Worm (Caenorhabditis elegans) whole organism, young adult: ENCODE data around the gene ddn-1.
A peak's percentile ranks its signal among the peaks of the same experiment; 100 is the strongest.

Experiments
- C17E4.6 ChIP-seq: fragments of 200-800 bp; sonication (Bioruptor generic); IDR thresholded peaks from 2 replicates; pipeline ENCODE4 v1.3.6; 2022; ENCODE audit warnings: missing genetic modification reagents, missing genetic modification characterization, missing compliant biosample characterization
- F10E7.11 ChIP-seq: sonication (generic microtip); optimal IDR thresholded peaks from 2 replicates; lab custom pipeline; 2017; ENCODE audit warnings: mild to moderate bottlenecking, missing genetic modification characterization, moderate library complexity, missing compliant biosample characterization
- F33H1.4 ChIP-seq: fragments of 200-800 bp; sonication (Bioruptor generic); IDR thresholded peaks from 2 replicates; pipeline ENCODE4 v1.3.6; 2022; ENCODE audit warnings: missing genetic modification reagents, missing genetic modification characterization, missing compliant biosample characterization
- F37B4.10 ChIP-seq: fragments of 200-800 bp; sonication (Bioruptor generic); IDR thresholded peaks from 2 replicates; pipeline ENCODE4 v1.3.6; 2022; ENCODE audit warnings: missing genetic modification characterization, missing compliant biosample characterization
- F39B2.1 ChIP-seq: fragments of 200-800 bp; sonication (Bioruptor generic); IDR thresholded peaks from 2 replicates; pipeline ENCODE4 v1.3.6; 2022; ENCODE audit warnings: missing genetic modification reagents, missing genetic modification characterization, missing compliant biosample characterization
- F49E8.2 ChIP-seq: sonication (generic microtip); optimal IDR thresholded peaks from 3 replicates; lab custom pipeline; 2017; ENCODE audit warnings: missing genetic modification characterization, mild to moderate bottlenecking, missing compliant biosample characterization, antibody characterized with exemption, moderate library complexity; ENCODE audit not compliant: insufficient read depth
- F57A8.1 ChIP-seq: fragments of 200-800 bp; sonication (Bioruptor generic); optimal IDR thresholded peaks from 2 replicates; lab custom pipeline; 2018; ENCODE audit warnings: mild to moderate bottlenecking, missing genetic modification characterization, moderate library complexity, missing compliant biosample characterization
- K11D2.4 ChIP-seq: fragments of 200-800 bp; sonication (Bioruptor generic); IDR thresholded peaks from 2 replicates; pipeline ENCODE4 v1.3.6; 2022; ENCODE audit warnings: missing genetic modification reagents, missing genetic modification characterization, missing compliant biosample characterization
- T07F8.4 ChIP-seq: sonication (generic microtip); optimal IDR thresholded peaks from 2 replicates; lab custom pipeline; 2016; ENCODE audit warnings: mild to moderate bottlenecking, missing genetic modification characterization, moderate library complexity, missing compliant biosample characterization
- Y53F4B.3 ChIP-seq: fragments of 200-800 bp; sonication (Bioruptor generic); IDR thresholded peaks from 2 replicates; pipeline ENCODE4 v1.3.6; 2022; ENCODE audit warnings: missing genetic modification reagents, missing genetic modification characterization, missing compliant biosample characterization
- Y53G8AR.9 ChIP-seq: fragments of 200-800 bp; sonication (Bioruptor generic); conservative IDR thresholded peaks from 2 replicates; pipeline ENCODE4 v1.3.6; 2022; ENCODE audit warnings: missing genetic modification reagents, missing genetic modification characterization, missing compliant biosample characterization
- Y67H2A.10 ChIP-seq: fragments of 200-800 bp; sonication (Bioruptor generic); conservative IDR thresholded peaks from 2 replicates; pipeline ENCODE4 v1.3.6; 2022; ENCODE audit warnings: missing genetic modification reagents, missing genetic modification characterization, missing compliant biosample characterization
- Y95B8A.8 ChIP-seq: fragments of 200-800 bp; sonication (Bioruptor generic); IDR thresholded peaks from 2 replicates; pipeline ENCODE4 v1.3.6; 2022; ENCODE audit warnings: missing genetic modification reagents, missing genetic modification characterization, missing compliant biosample characterization
- ZK185.1 ChIP-seq: sonication (generic microtip); optimal IDR thresholded peaks from 2 replicates; lab custom pipeline; 2016; ENCODE audit warnings: mild to moderate bottlenecking, missing genetic modification characterization, missing compliant biosample characterization; ENCODE audit not compliant: poor library complexity, severe bottlenecking
- akir-1 ChIP-seq: fragments of 200-800 bp; sonication (Bioruptor generic); optimal IDR thresholded peaks from 2 replicates; lab custom pipeline; 2018; ENCODE audit warnings: mild to moderate bottlenecking, missing genetic modification characterization, moderate library complexity, missing compliant biosample characterization
- atf-7 ChIP-seq: sonication (generic microtip); optimal IDR thresholded peaks from 2 replicates; lab custom pipeline; 2017; ENCODE audit warnings: mild to moderate bottlenecking, missing genetic modification characterization, missing compliant biosample characterization
- attf-3 ChIP-seq: fragments of 200-800 bp; sonication (Bioruptor generic); conservative IDR thresholded peaks from 2 replicates; pipeline ENCODE4 v1.3.6; 2022; ENCODE audit warnings: missing genetic modification reagents, missing genetic modification characterization, missing compliant biosample characterization
- bed-2 ChIP-seq: fragments of 200-800 bp; sonication (Bioruptor generic); IDR thresholded peaks from 2 replicates; pipeline ENCODE4 v1.3.6; 2022; ENCODE audit warnings: missing genetic modification reagents, missing genetic modification characterization, missing compliant biosample characterization
- ceh-79 ChIP-seq: sonication (generic microtip); optimal IDR thresholded peaks from 2 replicates; lab custom pipeline; 2017; ENCODE audit warnings: mild to moderate bottlenecking, missing genetic modification characterization, missing compliant biosample characterization
- chd-7 ChIP-seq: sonication (generic microtip); optimal IDR thresholded peaks from 2 replicates; lab custom pipeline; 2016; ENCODE audit warnings: mild to moderate bottlenecking, missing genetic modification characterization, moderate library complexity, missing compliant biosample characterization
- dox-1 ChIP-seq: fragments of 200-800 bp; sonication (Bioruptor generic); IDR thresholded peaks from 2 replicates; pipeline ENCODE4 v1.3.6; 2022; ENCODE audit warnings: missing genetic modification reagents, missing genetic modification characterization, missing compliant biosample characterization
- dpl-1 ChIP-seq: fragments of 150-350 bp; optimal IDR thresholded peaks from 2 replicates; lab custom pipeline; 2014; ENCODE audit warnings: missing biosample characterization, missing genetic modification reagents, missing genetic modification characterization
- egl-18 ChIP-seq: fragments of 200-800 bp; sonication (Bioruptor generic); IDR thresholded peaks from 2 replicates; pipeline ENCODE4 v1.3.6; 2022; ENCODE audit warnings: missing genetic modification reagents, missing genetic modification characterization, missing compliant biosample characterization
- ekl-4 ChIP-seq: fragments of 200-800 bp; sonication (Bioruptor generic); IDR thresholded peaks from 2 replicates; pipeline ENCODE4 v1.3.6; 2022; ENCODE audit warnings: missing genetic modification reagents, missing genetic modification characterization, missing compliant biosample characterization
- him-1 ChIP-seq: sonication (generic microtip); optimal IDR thresholded peaks from 2 replicates; lab custom pipeline; 2016; ENCODE audit warnings: missing genotype, missing genetic modification reagents, missing genetic modification characterization, missing compliant biosample characterization
- hmg-1.2 ChIP-seq: fragments of 200-800 bp; sonication (Bioruptor generic); IDR thresholded peaks from 2 replicates; pipeline ENCODE4 v1.3.6; 2022; ENCODE audit warnings: missing genetic modification reagents, missing genetic modification characterization, missing compliant biosample characterization
- hrde-1 ChIP-seq: sonication (generic microtip); optimal IDR thresholded peaks from 2 replicates; lab custom pipeline; 2016; ENCODE audit warnings: missing genetic modification characterization, mild to moderate bottlenecking, missing compliant biosample characterization, moderate library complexity, missing genotype, missing genetic modification reagents, borderline replicate concordance
- lin-26 ChIP-seq: fragments of 200-800 bp; sonication (Bioruptor generic); IDR thresholded peaks from 2 replicates; pipeline ENCODE4 v1.3.6; 2022; ENCODE audit warnings: missing genetic modification reagents, missing genetic modification characterization, missing compliant biosample characterization
- lin-35 ChIP-seq, 3 experiments: fragments of 150-350 bp in 2 of 3; sonication (generic microtip) in 1 of 3; optimal IDR thresholded peaks; 2 replicates each; lab custom pipeline; 2014 to 2018; ENCODE audit warnings: missing biosample characterization in 3 of 3, missing genetic modification characterization in 3 of 3, missing genetic modification reagents in 3 of 3
- lin-40 ChIP-seq: sonication (generic microtip); optimal IDR thresholded peaks from 2 replicates; lab custom pipeline; 2016; ENCODE audit warnings: missing genetic modification characterization, mild to moderate bottlenecking, missing compliant biosample characterization, missing genotype, missing genetic modification reagents
- lin-54 ChIP-seq: fragments of 200-800 bp; sonication (Bioruptor generic); optimal IDR thresholded peaks from 2 replicates; lab custom pipeline; 2018; ENCODE audit warnings: mild to moderate bottlenecking, missing genetic modification characterization, missing compliant biosample characterization
- lir-1 ChIP-seq: fragments of 200-800 bp; sonication (Bioruptor generic); conservative IDR thresholded peaks from 2 replicates; pipeline ENCODE4 v1.3.6; 2022; ENCODE audit warnings: missing genetic modification reagents, missing genetic modification characterization, missing compliant biosample characterization
- lsl-1 ChIP-seq: fragments of 200-800 bp; sonication (Bioruptor generic); optimal IDR thresholded peaks from 2 replicates; lab custom pipeline; 2018; ENCODE audit warnings: mild to moderate bottlenecking, missing genetic modification characterization, moderate library complexity, missing compliant biosample characterization
- madf-10 ChIP-seq: sonication (generic microtip); optimal IDR thresholded peaks from 2 replicates; lab custom pipeline; 2016; ENCODE audit warnings: mild to moderate bottlenecking, missing genetic modification characterization, missing compliant biosample characterization
- madf-3 ChIP-seq: fragments of 200-800 bp; sonication (Bioruptor generic); IDR thresholded peaks from 2 replicates; pipeline ENCODE4 v1.3.6; 2022; ENCODE audit warnings: missing genetic modification reagents, missing genetic modification characterization, missing compliant biosample characterization
- mcd-1 ChIP-seq: fragments of 200-800 bp; sonication (Bioruptor generic); IDR thresholded peaks from 2 replicates; pipeline ENCODE4 v1.3.6; 2022; ENCODE audit warnings: missing genetic modification reagents, missing genetic modification characterization, missing compliant biosample characterization
- mxl-1 ChIP-seq: sonication (generic microtip); optimal IDR thresholded peaks from 2 replicates; lab custom pipeline; 2016; ENCODE audit warnings: missing genetic modification characterization, missing compliant biosample characterization
- nfyb-1 ChIP-seq: fragments of 200-800 bp; sonication (Bioruptor generic); IDR thresholded peaks from 2 replicates; pipeline ENCODE4 v1.3.6; 2022; ENCODE audit warnings: missing genetic modification reagents, missing genetic modification characterization, missing compliant biosample characterization
- rcor-1 ChIP-seq: fragments of 200-800 bp; sonication (Bioruptor generic); IDR thresholded peaks from 2 replicates; pipeline ENCODE4 v1.3.6; 2022; ENCODE audit warnings: missing genetic modification reagents, missing genetic modification characterization, missing compliant biosample characterization
- rpc-1 ChIP-seq, 2 experiments: fragments of 150-350 bp in 1 of 2; sonication (generic microtip) in 1 of 2; optimal IDR thresholded peaks; 2 replicates each; lab custom pipeline; 2014 to 2018; ENCODE audit warnings: missing biosample characterization in 1 of 2, missing genetic modification characterization in 1 of 2, missing genetic modification reagents in 1 of 2, missing genotype in 1 of 2
- sdz-38 ChIP-seq: sonication (generic microtip); optimal IDR thresholded peaks from 2 replicates; lab custom pipeline; 2016; ENCODE audit warnings: missing genotype, missing genetic modification characterization, missing compliant biosample characterization
- sea-2 ChIP-seq: fragments of 200-800 bp; sonication (Bioruptor generic); IDR thresholded peaks from 2 replicates; pipeline ENCODE4 v1.3.6; 2022; ENCODE audit warnings: missing genetic modification characterization, missing compliant biosample characterization
- snpc-1.1 ChIP-seq: sonication (generic microtip); optimal IDR thresholded peaks from 2 replicates; lab custom pipeline; 2017; ENCODE audit warnings: missing genetic modification characterization, mild to moderate bottlenecking, missing compliant biosample characterization, antibody characterized with exemption, moderate library complexity, missing genotype, missing genetic modification reagents; ENCODE audit not compliant: insufficient read depth
- somi-1 ChIP-seq: fragments of 200-800 bp; sonication (Bioruptor generic); optimal IDR thresholded peaks from 2 replicates; lab custom pipeline; 2018; ENCODE audit warnings: mild to moderate bottlenecking, missing genetic modification characterization, missing compliant biosample characterization
- unc-62 ChIP-seq: fragments of 150-350 bp; optimal IDR thresholded peaks from 2 replicates; lab custom pipeline; 2014; ENCODE audit warnings: missing biosample characterization, missing genetic modification reagents, missing genetic modification characterization
- xnd-1 ChIP-seq: sonication (generic microtip); optimal IDR thresholded peaks from 2 replicates; lab custom pipeline; 2016; ENCODE audit warnings: missing genotype, missing genetic modification reagents, missing genetic modification characterization, missing compliant biosample characterization
- ztf-25 ChIP-seq: fragments of 200-800 bp; sonication (Bioruptor generic); IDR thresholded peaks from 2 replicates; pipeline ENCODE4 v1.3.6; 2022; ENCODE audit warnings: missing genetic modification reagents, missing genetic modification characterization, missing compliant biosample characterization
- ztf-6 ChIP-seq: fragments of 200-800 bp; sonication (Bioruptor generic); IDR thresholded peaks from 2 replicates; pipeline ENCODE4 v1.3.6; 2022; ENCODE audit warnings: missing genetic modification reagents, missing genetic modification characterization, missing compliant biosample characterization

The ddn-1 gene

ce11 chrV:8785526-8785925, 25.2 kb upstream of the ddn-1 start (continued):
- TF ChIP-seq F37B4.10 (GFP tag; lab: Robert Waterston, UW), result 0 out of 2 replicates have a peak, but pooled peaks have one; percentile 17
- TF ChIP-seq madf-10, result no peak
- no peak for TF ChIP-seq him-1 (tag; lab: Kevin White, UChicago)
- no peak for TF ChIP-seq F33H1.4
- TF ChIP-seq Y67H2A.10 (GFP tag; lab: Robert Waterston, UW), result no peak
- TF ChIP-seq dpl-1 (GFP tag; lab: Kevin White, UChicago), result no peak
- TF ChIP-seq lin-40 (tag; lab: Kevin White, UChicago), result peak; percentile 7
- TF ChIP-seq attf-3, result no peak
- no peak for TF ChIP-seq C17E4.6
- no peak for TF ChIP-seq rcor-1 (GFP tag; lab: Robert Waterston, UW)
- TF ChIP-seq atf-7 (tag; lab: Kevin White, UChicago), result no peak
- peak; percentile 39; the same call in 1 of the 2 replicates for TF ChIP-seq lin-26 (GFP tag; lab: Robert Waterston, UW)
- no peak for TF ChIP-seq Y53F4B.3 (GFP tag; lab: Robert Waterston, UW)
- no peak for TF ChIP-seq ztf-25 (GFP tag; lab: Robert Waterston, UW)
- no peak for TF ChIP-seq chd-7 (tag; lab: Kevin White, UChicago)
- 0 out of 2 replicates have a peak, but pooled peaks have one; percentile 57 for TF ChIP-seq nfyb-1
- no peak for TF ChIP-seq ztf-6 (GFP tag; lab: Robert Waterston, UW)
- TF ChIP-seq F49E8.2 (tag; lab: Kevin White, UChicago), result no peak
- no peak for TF ChIP-seq lin-35 (GFP tag; optimal IDR thresholded peaks at IDR 0.05; lab: Kevin White, UChicago)
- no peak for TF ChIP-seq lsl-1 (GFP tag; lab: Kevin White, UChicago)
- TF ChIP-seq unc-62 (GFP tag; lab: Kevin White, UChicago), result no peak
- TF ChIP-seq sdz-38 (tag; lab: Kevin White, UChicago), result no peak
- TF ChIP-seq mxl-1 (tag; lab: Kevin White, UChicago), result no peak
- 0 out of 2 replicates have a peak, but pooled peaks have one; percentile 19 for TF ChIP-seq sea-2 (GFP tag; lab: Robert Waterston, UW)
- no peak for TF ChIP-seq hrde-1 (tag; lab: Kevin White, UChicago)
- TF ChIP-seq ekl-4, result no peak
- no peak for TF ChIP-seq lin-54 (GFP tag; lab: Kevin White, UChicago)
- TF ChIP-seq F10E7.11, result no peak
- TF ChIP-seq Y95B8A.8, result no peak
- 0 out of 2 replicates have a peak, but pooled peaks have one; percentile 31 for TF ChIP-seq hmg-1.2 (GFP tag; lab: Robert Waterston, UW)
- no peak for TF ChIP-seq T07F8.4 (tag; lab: Kevin White, UChicago)
- no peak for TF ChIP-seq rpc-1 (optimal IDR thresholded peaks at IDR 0.05; lab: Kevin White, UChicago)
- TF ChIP-seq rpc-1 (tag; optimal IDR thresholded peaks at IDR 0.05; lab: Kevin White, UChicago), result no peak
- no peak for TF ChIP-seq akir-1 (GFP tag; lab: Kevin White, UChicago)
- peak; percentile 59; the same call in 1 of the 2 replicates for TF ChIP-seq dox-1
- TF ChIP-seq F39B2.1, result no peak
- TF ChIP-seq lir-1 (GFP tag; lab: Robert Waterston, UW), result no peak
- no peak for TF ChIP-seq xnd-1 (tag; lab: Kevin White, UChicago)
- TF ChIP-seq F57A8.1 (GFP tag; lab: Kevin White, UChicago), result no peak
- no peak for TF ChIP-seq madf-3 (GFP tag; lab: Robert Waterston, UW)
- 0 out of 2 replicates have a peak, but pooled peaks have one; percentile 47 for TF ChIP-seq bed-2
- no peak for TF ChIP-seq ceh-79 (tag; lab: Kevin White, UChicago)
- TF ChIP-seq snpc-1.1, result no peak
- no peak for TF ChIP-seq ZK185.1 (tag; lab: Kevin White, UChicago)
- peak; percentile 58 for TF ChIP-seq mcd-1 (GFP tag; lab: Robert Waterston, UW)
- 0 out of 2 replicates have a peak, but pooled peaks have one; percentile 34 for TF ChIP-seq K11D2.4 (GFP tag; lab: Robert Waterston, UW)
- no peak for TF ChIP-seq Y53G8AR.9
- TF ChIP-seq egl-18 (GFP tag; lab: Robert Waterston, UW), result no peak
- TF ChIP-seq somi-1 (GFP tag; lab: Kevin White, UChicago), result no peak
